Worm (Caenorhabditis elegans) whole organism, late embryonic: ENCODE data around the gene F44F4.3.

ENCODE experiments used
- C38D4.7 ChIP-seq: fragments of 200-800 bp; sonication (Bioruptor generic); optimal IDR thresholded peaks from 2 replicates; lab custom pipeline; 2018; ENCODE audit warnings: mild to moderate bottlenecking, missing genetic modification characterization, moderate library complexity, missing compliant biosample characterization
- K09A11.1 ChIP-seq: sonication (generic microtip); optimal IDR thresholded peaks from 2 replicates; lab custom pipeline; 2017; ENCODE audit warnings: antibody characterized with exemption, mild to moderate bottlenecking, missing genetic modification characterization, missing compliant biosample characterization; ENCODE audit not compliant: insufficient read depth
- Y22D7AL.16 ChIP-seq: sonication (generic microtip); optimal IDR thresholded peaks from 2 replicates; lab custom pipeline; 2016; ENCODE audit warnings: missing genetic modification characterization, missing compliant biosample characterization
- ama-1 ChIP-seq: fragments of 150-350 bp; optimal IDR thresholded peaks from 2 replicates; lab custom pipeline; 2014
- ceh-14 ChIP-seq: sonication (generic microtip); optimal IDR thresholded peaks from 2 replicates; lab custom pipeline; 2016; ENCODE audit warnings: missing genotype, missing genetic modification characterization, missing compliant biosample characterization
- ceh-18 ChIP-seq: sonication (generic microtip); optimal IDR thresholded peaks from 2 replicates; lab custom pipeline; 2016; ENCODE audit warnings: missing genetic modification characterization, missing compliant biosample characterization
- ceh-19 ChIP-seq: fragments of 200-800 bp; sonication (Bioruptor generic); optimal IDR thresholded peaks from 2 replicates; lab custom pipeline; 2018; ENCODE audit warnings: mild to moderate bottlenecking, missing genetic modification characterization, missing compliant biosample characterization
- ceh-22 ChIP-seq: sonication (generic microtip); optimal IDR thresholded peaks from 2 replicates; lab custom pipeline; 2017; ENCODE audit warnings: missing biosample characterization, missing genetic modification characterization
- ceh-30 ChIP-seq: fragments of 150-350 bp; optimal IDR thresholded peaks from 2 replicates; lab custom pipeline; 2014; ENCODE audit warnings: missing biosample characterization, missing genetic modification characterization
- ceh-48 ChIP-seq: sonication (generic microtip); optimal IDR thresholded peaks from 2 replicates; lab custom pipeline; 2016; ENCODE audit warnings: missing genetic modification characterization, inconsistent platforms, missing compliant biosample characterization
- ceh-6 ChIP-seq: fragments of 200-800 bp; sonication (Bioruptor generic); optimal IDR thresholded peaks from 2 replicates; lab custom pipeline; 2018; ENCODE audit warnings: mild to moderate bottlenecking, missing genetic modification characterization, missing compliant biosample characterization
- ceh-9 ChIP-seq: sonication (generic microtip); optimal IDR thresholded peaks from 2 replicates; lab custom pipeline; 2016; ENCODE audit warnings: mild to moderate bottlenecking, missing genetic modification characterization, inconsistent platforms, missing compliant biosample characterization
- che-1 ChIP-seq: sonication (generic microtip); optimal IDR thresholded peaks from 2 replicates; lab custom pipeline; 2016; ENCODE audit warnings: mild to moderate bottlenecking, missing genetic modification characterization, missing compliant biosample characterization
- ets-4 ChIP-seq: sonication (generic microtip); optimal IDR thresholded peaks from 2 replicates; lab custom pipeline; 2016; ENCODE audit warnings: missing genetic modification characterization, missing compliant biosample characterization
- eyg-1 ChIP-seq: sonication (generic microtip); optimal IDR thresholded peaks from 2 replicates; lab custom pipeline; 2016; ENCODE audit warnings: missing genotype, missing genetic modification characterization, missing compliant biosample characterization
- fax-1 ChIP-seq: sonication (generic microtip); optimal IDR thresholded peaks from 2 replicates; lab custom pipeline; 2016; ENCODE audit warnings: missing genotype, missing genetic modification characterization, missing compliant biosample characterization
- fkh-10 ChIP-seq: fragments of 150-350 bp; optimal IDR thresholded peaks from 2 replicates; lab custom pipeline; 2014; ENCODE audit warnings: missing biosample characterization, missing genetic modification reagents, missing genetic modification characterization
- gmeb-2 ChIP-seq: sonication (generic microtip); optimal IDR thresholded peaks from 2 replicates; lab custom pipeline; 2016; ENCODE audit warnings: missing genetic modification characterization, inconsistent platforms, missing compliant biosample characterization
- hlh-30 ChIP-seq: sonication (generic microtip); optimal IDR thresholded peaks from 2 replicates; lab custom pipeline; 2017; ENCODE audit warnings: antibody characterized with exemption, missing genetic modification characterization, missing compliant biosample characterization; ENCODE audit not compliant: insufficient read depth
- hlh-8 ChIP-seq: sonication (generic microtip); optimal IDR thresholded peaks from 2 replicates; lab custom pipeline; 2016; ENCODE audit warnings: missing genotype, missing genetic modification characterization, missing compliant biosample characterization
- lin-11 ChIP-seq: fragments of 200-800 bp; sonication (Bioruptor generic); optimal IDR thresholded peaks from 2 replicates; lab custom pipeline; 2018; ENCODE audit warnings: mild to moderate bottlenecking, missing genetic modification characterization, missing compliant biosample characterization
- mec-3 ChIP-seq: sonication (generic microtip); optimal IDR thresholded peaks from 2 replicates; lab custom pipeline; 2016; ENCODE audit warnings: borderline replicate concordance, missing genetic modification characterization, missing compliant biosample characterization
- nfya-1 ChIP-seq: sonication (generic microtip); optimal IDR thresholded peaks from 2 replicates; lab custom pipeline; 2017; ENCODE audit warnings: missing genetic modification characterization, mild to moderate bottlenecking, missing compliant biosample characterization, antibody characterized with exemption, moderate library complexity
- nhr-11 ChIP-seq: fragments of 150-350 bp; optimal IDR thresholded peaks from 2 replicates; lab custom pipeline; 2014; ENCODE audit warnings: missing biosample characterization, missing genetic modification characterization
- nhr-232 ChIP-seq: sonication (generic microtip); optimal IDR thresholded peaks from 2 replicates; lab custom pipeline; 2016; ENCODE audit warnings: missing genetic modification characterization, missing compliant biosample characterization
- pax-1 ChIP-seq: fragments of 150-350 bp; optimal IDR thresholded peaks from 2 replicates; lab custom pipeline; 2014; ENCODE audit warnings: missing biosample characterization, missing genetic modification characterization
- pha-2 ChIP-seq: sonication (generic microtip); optimal IDR thresholded peaks from 2 replicates; lab custom pipeline; 2017; ENCODE audit warnings: mild to moderate bottlenecking, missing genetic modification characterization, missing compliant biosample characterization
- pqm-1 ChIP-seq: sonication (generic microtip); optimal IDR thresholded peaks from 2 replicates; lab custom pipeline; 2016; ENCODE audit warnings: missing genetic modification characterization, missing compliant biosample characterization
- ref-2 ChIP-seq: sonication (generic microtip); optimal IDR thresholded peaks from 2 replicates; lab custom pipeline; 2016; ENCODE audit warnings: missing genetic modification characterization, missing compliant biosample characterization
- sdc-2 ChIP-seq: sonication (generic microtip); optimal IDR thresholded peaks from 2 replicates; lab custom pipeline; 2016; ENCODE audit warnings: missing genotype, missing genetic modification characterization, missing compliant biosample characterization
- sox-4 ChIP-seq: sonication (generic microtip); optimal IDR thresholded peaks from 2 replicates; lab custom pipeline; 2017; ENCODE audit warnings: mild to moderate bottlenecking, missing genetic modification characterization, inconsistent platforms, missing compliant biosample characterization
- tbx-2 ChIP-seq: sonication (generic microtip); optimal IDR thresholded peaks from 2 replicates; lab custom pipeline; 2016; ENCODE audit warnings: missing genetic modification characterization, missing compliant biosample characterization
- tbx-7 ChIP-seq: sonication (generic microtip); optimal IDR thresholded peaks from 2 replicates; lab custom pipeline; 2016; ENCODE audit warnings: missing genotype, missing genetic modification characterization, missing compliant biosample characterization
- unc-42 ChIP-seq: sonication (generic microtip); optimal IDR thresholded peaks from 2 replicates; lab custom pipeline; 2016; ENCODE audit warnings: missing genotype, missing genetic modification characterization, missing compliant biosample characterization
- unc-55 ChIP-seq: sonication (generic microtip); optimal IDR thresholded peaks from 2 replicates; lab custom pipeline; 2017; ENCODE audit warnings: missing biosample characterization, missing genetic modification reagents, missing genetic modification characterization
- unc-86 ChIP-seq: sonication (generic microtip); optimal IDR thresholded peaks from 2 replicates; lab custom pipeline; 2016; ENCODE audit warnings: missing genetic modification characterization, missing compliant biosample characterization
- zip-5 ChIP-seq: sonication (generic microtip); optimal IDR thresholded peaks from 2 replicates; lab custom pipeline; 2016; ENCODE audit warnings: missing genetic modification characterization, missing compliant biosample characterization

F44F4.3 gene

DNA sequence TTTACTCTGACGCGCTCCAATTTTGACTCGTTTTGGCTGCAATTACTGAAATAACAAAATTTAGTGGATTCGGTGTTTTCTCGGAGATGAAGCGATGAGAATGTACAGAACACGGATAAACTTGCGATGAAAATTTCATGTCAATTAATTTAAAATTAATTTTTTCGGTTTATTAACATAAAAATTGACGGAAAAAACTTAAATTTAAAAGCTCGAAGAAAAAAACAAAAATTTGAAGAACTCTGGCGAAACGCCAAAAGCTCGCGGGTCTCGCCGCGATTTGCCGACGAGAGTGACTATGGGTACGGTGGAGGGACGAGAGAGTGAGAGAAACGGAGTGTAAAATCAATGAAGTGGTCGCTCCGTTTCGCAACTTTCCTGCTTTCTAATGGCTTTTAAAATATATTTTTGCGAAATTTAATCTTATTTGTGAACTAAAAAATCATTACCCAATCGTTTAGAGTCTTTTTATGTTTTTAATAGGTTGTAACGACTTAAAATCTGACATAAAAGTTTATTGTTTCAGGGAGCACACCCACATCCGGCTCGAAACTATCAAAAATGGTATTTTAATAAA is 17.0 kb downstream of the F44F4.3 start, which contains the start of the genes gmps-1 and cap-2 (continued):
- TF ChIP-seq sox-4 (tag; lab: Kevin White, UChicago) = no peak
- no peak for TF ChIP-seq gmeb-2
- TF ChIP-seq Y22D7AL.16 = no peak
- peak; percentile 69 for TF ChIP-seq unc-42 (tag; lab: Kevin White, UChicago)
- no peak for TF ChIP-seq ceh-6 (GFP tag; lab: Kevin White, UChicago)
- peak; percentile 80 for TF ChIP-seq tbx-2 (tag; lab: Kevin White, UChicago)
- TF ChIP-seq ceh-22 = no peak
- no peak for TF ChIP-seq ceh-9 (tag; lab: Kevin White, UChicago)
- no peak for TF ChIP-seq nhr-11 (tag; lab: Kevin White, UChicago)
- TF ChIP-seq tbx-7 (tag; lab: Kevin White, UChicago) = no peak
- TF ChIP-seq pha-2 (tag; lab: Kevin White, UChicago) = peak; percentile 10
- TF ChIP-seq pqm-1 (tag; lab: Kevin White, UChicago) = no peak
- peak; percentile 98 for TF ChIP-seq ceh-48 (tag; lab: Kevin White, UChicago)
- peak; percentile 30 for TF ChIP-seq unc-86 (tag; lab: Kevin White, UChicago)
- no peak for TF ChIP-seq che-1 (tag; lab: Kevin White, UChicago)
- TF ChIP-seq ets-4 (tag; lab: Kevin White, UChicago) = peak; percentile 22
- TF ChIP-seq hlh-30 (tag; lab: Kevin White, UChicago) = no peak
- TF ChIP-seq nhr-232 (tag; lab: Kevin White, UChicago) = no peak
- peak; percentile 1 for TF ChIP-seq unc-55
- TF ChIP-seq pax-1 (tag; lab: Kevin White, UChicago) = peak; percentile 56
- TF ChIP-seq lin-11 (tag; lab: Kevin White, UChicago) = peak; percentile 6
- no peak for TF ChIP-seq ceh-30 (tag; lab: Kevin White, UChicago)
- TF ChIP-seq zip-5 (tag; lab: Kevin White, UChicago) = no peak
- peak; percentile 76 for TF ChIP-seq ceh-18 (tag; lab: Kevin White, UChicago)
- no peak for TF ChIP-seq fkh-10
- no peak for TF ChIP-seq K09A11.1
- peak; percentile 19 for TF ChIP-seq hlh-8 (tag; lab: Kevin White, UChicago)
- TF ChIP-seq ama-1 (lab: Kevin White, UChicago) = no peak
- peak; percentile 5 for TF ChIP-seq eyg-1
- TF ChIP-seq fax-1 = no peak
- TF ChIP-seq mec-3 (tag; lab: Kevin White, UChicago) = no peak

DNA sequence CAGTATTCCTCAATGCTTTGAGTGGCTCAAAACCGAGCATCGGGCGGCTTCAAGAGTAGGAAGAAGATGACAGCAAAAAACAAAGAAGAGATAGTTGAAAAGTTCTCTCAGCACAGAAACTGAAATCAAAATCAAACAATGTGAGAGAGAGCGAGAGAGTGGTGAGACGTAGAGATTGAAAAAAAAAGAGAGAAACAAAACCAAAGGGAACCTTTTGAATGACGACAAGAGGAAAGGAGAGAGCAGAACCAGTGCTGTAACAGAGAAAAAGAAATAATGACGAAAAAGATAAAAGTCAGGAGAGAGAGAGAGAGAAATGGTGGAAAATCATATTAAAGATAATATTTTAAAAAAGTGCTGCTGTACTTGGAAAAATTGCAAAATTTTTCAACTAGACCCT is 18.5 kb downstream of the F44F4.3 start:
- TF ChIP-seq sox-4 (tag; lab: Kevin White, UChicago) (no peak), ref-2 (no peak), sdc-2 (tag; lab: Kevin White, UChicago) (no peak), ceh-19 (GFP tag; lab: Kevin White, UChicago) (no peak), ceh-14 (tag; lab: Kevin White, UChicago) (no peak), ceh-18 (tag; lab: Kevin White, UChicago) (peak; percentile 59)

ce11 chrII:10862749-10863656 is 22.7 kb downstream of the F44F4.3 start:
- TF ChIP-seq fax-1 (no peak), nfya-1 (tag; lab: Kevin White, UChicago) (peak; percentile 2), C38D4.7 (GFP tag; lab: Kevin White, UChicago) (no peak)
- TF ChIP-seq, all 69 proteins: peak for 1
